Worm (Caenorhabditis elegans) whole organism, young adult: ENCODE data around the gene lgc-44.

Experiments used
- lin-40 ChIP-seq: sonication (generic microtip); optimal IDR thresholded peaks from 2 replicates; lab custom pipeline; 2016; ENCODE audit warnings: missing genetic modification characterization, mild to moderate bottlenecking, missing compliant biosample characterization, missing genotype, missing genetic modification reagents
- nhr-90 ChIP-seq: sonication (generic microtip); optimal IDR thresholded peaks from 2 replicates; lab custom pipeline; 2016; ENCODE audit warnings: missing genotype, mild to moderate bottlenecking, missing genetic modification characterization, missing compliant biosample characterization

DNA sequence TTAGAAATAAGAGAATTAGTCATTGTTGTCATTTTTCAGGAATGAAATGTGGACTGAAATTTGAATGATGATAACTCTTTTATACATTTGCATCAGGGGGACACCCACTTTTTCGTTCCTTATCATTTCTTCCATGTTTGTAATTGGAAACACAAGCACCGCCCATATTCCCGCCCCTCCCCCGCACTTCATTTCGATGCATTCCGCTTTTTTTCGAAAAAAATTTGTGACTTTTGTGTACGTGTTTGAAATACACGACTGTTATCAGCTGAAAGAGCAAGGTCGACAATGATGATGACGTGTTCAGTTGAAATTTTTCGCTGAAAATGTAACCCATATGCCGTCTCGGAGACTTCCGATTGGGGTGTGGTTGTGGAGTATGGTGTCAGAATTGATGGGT is 21.7 kb downstream of the lgc-44 start, which contains the start of gene zip-10:
- TF ChIP-seq lin-40 (tag; lab: Kevin White, UChicago), result no peak
- TF ChIP-seq nhr-90 (tag; lab: Kevin White, UChicago), result no peak
